Fruit fly (Drosophila melanogaster) whole organism: ENCODE results near the gene Ncc69.

Experiments used
- CG8478 ChIP-seq: fragments of >200 bp; optimal IDR thresholded peaks from 2 replicates; lab custom pipeline; 2018; ENCODE audit warnings: inconsistent platforms
- pan ChIP-seq: fragments of >200 bp; optimal IDR thresholded peaks from 2 replicates; lab custom pipeline; 2017

- no peak for TF ChIP-seq pan
- TF ChIP-seq CG8478 = no peak
Measured at dm6 chr3L:12391240-12391843, at the start of gene Ncc69.
